Fruit fly (Drosophila melanogaster): ENCODE data around the gene Cox11.

Gene Cox11

dm6 chr2L:5542944-5543515 is 16.3 kb downstream of the Cox11 start (continued):
- peak; percentile 38 for TF ChIP-seq onecut (GFP tag; IDR thresholded peaks at IDR 0.05)
- TF ChIP-seq CG14710 (tag; optimal IDR thresholded peaks at IDR 0.05), result peak; percentile 4
- TF ChIP-seq YL-1 (GFP tag; optimal IDR thresholded peaks at IDR 0.05), result no peak
- TF ChIP-seq GATAe (GFP tag; conservative IDR thresholded peaks at IDR 0.05), result no peak
- TF ChIP-seq pb (GFP tag; optimal IDR thresholded peaks at IDR 0.05), result no peak
- peak; percentile 71 for TF ChIP-seq lilli (GFP tag; optimal IDR thresholded peaks at IDR 0.05)
- 0 out of 2 replicates have a peak, but pooled peaks have one; percentile 6 for TF ChIP-seq CG1024 (GFP tag; IDR thresholded peaks at IDR 0.05)
- TF ChIP-seq Dip3 (GFP tag; optimal IDR thresholded peaks at IDR 0.05), result peak; percentile 0
- peak; percentile 76; the same call in 2 of the 3 replicates for TF ChIP-seq zfh1 (GFP tag; IDR thresholded peaks at IDR 0.05)
- peak; percentile 34; the same call in 1 of the 2 replicates for TF ChIP-seq bbx (GFP tag; IDR thresholded peaks at IDR 0.05; ENCODE audit: partially characterized antibody)
- peak; percentile 38; the same call in 1 of the 2 replicates for TF ChIP-seq amos (GFP tag; IDR thresholded peaks at IDR 0.05; ENCODE audit: partially characterized antibody)
- TF ChIP-seq CG18619 (GFP tag; optimal IDR thresholded peaks at IDR 0.05), result peak; percentile 31
- TF ChIP-seq BtbVII (GFP tag; optimal IDR thresholded peaks at IDR 0.05), result no peak
- TF ChIP-seq ro (GFP tag; IDR thresholded peaks at IDR 0.05), result no peak
- TF ChIP-seq ERR (GFP tag; optimal IDR thresholded peaks at IDR 0.05), result peak; percentile 82
- TF ChIP-seq sens (GFP tag), result peak; percentile 67
- TF ChIP-seq CG9797 (GFP tag; optimal IDR thresholded peaks at IDR 0.05), result no peak
- TF ChIP-seq emc (GFP tag; optimal IDR thresholded peaks at IDR 0.05), result no peak
- TF ChIP-seq CG11085 (GFP tag; IDR thresholded peaks at IDR 0.05), result no peak
- TF ChIP-seq CG11093 (GFP tag; IDR thresholded peaks at IDR 0.05), result peak; percentile 53; the same call in 1 of the 3 replicates
- no peak for TF ChIP-seq CG16815 (GFP tag; optimal IDR thresholded peaks at IDR 0.05)
- TF ChIP-seq gsb (GFP tag; IDR thresholded peaks at IDR 0.05), result peak; percentile 46; the same call in 1 of the 2 replicates
- TF ChIP-seq Ssrp (tag; optimal IDR thresholded peaks at IDR 0.05), result no peak
- TF ChIP-seq vnd (GFP tag; IDR thresholded peaks at IDR 0.05; ENCODE audit: partially characterized antibody), result no peak
- TF ChIP-seq Awh (GFP tag; IDR thresholded peaks at IDR 0.05), result peak; percentile 59
- TF ChIP-seq CG2129 (GFP tag; IDR thresholded peaks at IDR 0.05; ENCODE audit: partially characterized antibody), result no peak
- no peak for TF ChIP-seq CG31365 (tag; optimal IDR thresholded peaks at IDR 0.05)
- no peak for TF ChIP-seq CG2116 (GFP tag; optimal IDR thresholded peaks at IDR 0.05)
- TF ChIP-seq dysf (GFP tag; IDR thresholded peaks at IDR 0.05), result peak; percentile 71; the same call in 2 of the 3 replicates
- peak; percentile 43 for TF ChIP-seq Bteb2 (GFP tag; optimal IDR thresholded peaks at IDR 0.05)
- no peak for TF ChIP-seq Oaz (GFP tag; IDR thresholded peaks at IDR 0.05)
- TF ChIP-seq dati (GFP tag; IDR thresholded peaks at IDR 0.05), result no peak; the same call in 1 of the 2 replicates
- no peak; the same call in 1 of the 2 replicates for TF ChIP-seq rib (GFP tag; IDR thresholded peaks at IDR 0.05)
- no peak for TF ChIP-seq CG13894 (tag; optimal IDR thresholded peaks at IDR 0.05)
- TF ChIP-seq CG34422 (GFP tag; IDR thresholded peaks at IDR 0.05), result peak; percentile 86
- no peak for TF ChIP-seq Hmx (GFP tag; optimal IDR thresholded peaks at IDR 0.05)
- peak; percentile 27 for TF ChIP-seq CG34376 (GFP tag; optimal IDR thresholded peaks at IDR 0.05)
- TF ChIP-seq B-H2 (GFP tag; optimal IDR thresholded peaks at IDR 0.05), result peak; percentile 5
- no peak for TF ChIP-seq jumu (GFP tag; optimal IDR thresholded peaks at IDR 0.05)
- no peak for TF ChIP-seq pita (GFP tag; optimal IDR thresholded peaks at IDR 0.05)
- peak; percentile 63 for TF ChIP-seq D19A (tag; optimal IDR thresholded peaks at IDR 0.05)
- TF ChIP-seq pnt (GFP tag; optimal IDR thresholded peaks at IDR 0.05), result peak; percentile 9
- no peak for TF ChIP-seq CG2202 (tag; optimal IDR thresholded peaks at IDR 0.05)
- no peak for TF ChIP-seq Lpt (GFP tag; optimal IDR thresholded peaks at IDR 0.05)
- TF ChIP-seq lbe (GFP tag; optimal IDR thresholded peaks at IDR 0.05), result no peak
- no peak for TF ChIP-seq mld (GFP tag; IDR thresholded peaks at IDR 0.05; ENCODE audit: partially characterized antibody)
- peak; percentile 57 for TF ChIP-seq HmgZ (tag; optimal IDR thresholded peaks at IDR 0.05)
- peak; percentile 11 for TF ChIP-seq chn (GFP tag; optimal IDR thresholded peaks at IDR 0.05)
- TF ChIP-seq Dref (GFP tag; IDR thresholded peaks at IDR 0.05), result no peak
- peak; percentile 37 for TF ChIP-seq ftz-f1 (GFP tag; optimal IDR thresholded peaks at IDR 0.05)
- TF ChIP-seq Scr (GFP tag; IDR thresholded peaks at IDR 0.05; ENCODE audit: partially characterized antibody), result no peak

Measured in whole organism, embryonic.